Worm (Caenorhabditis elegans): ENCODE data around the gene M106.2.

The M106.2 gene

DNA sequence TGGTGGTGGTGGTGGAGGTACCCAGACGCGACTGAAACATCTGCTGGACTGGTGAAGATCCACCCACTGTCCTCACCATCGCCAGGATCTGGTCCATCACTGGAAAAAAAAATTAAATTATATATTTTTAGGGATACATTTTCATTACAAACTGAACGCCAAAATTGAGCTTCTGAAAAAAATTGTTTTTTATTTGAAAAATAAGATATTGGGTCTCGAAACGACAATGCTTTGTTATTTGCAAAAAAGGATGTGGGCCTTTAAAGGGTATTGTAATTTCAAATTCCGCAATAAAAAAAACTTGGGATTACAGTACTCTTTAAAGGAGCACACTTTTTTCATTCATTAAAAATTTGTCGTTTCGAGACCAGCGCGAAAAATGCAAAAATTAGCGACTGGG, at the start of gene M106.2:
TSS of gene M106.2 (minus strand) at position 101 of the 400 bp plus-strand sequence.
- TF ChIP-seq unc-62 (GFP tag; optimal IDR thresholded peaks at IDR 0.05) = no peak

DNA sequence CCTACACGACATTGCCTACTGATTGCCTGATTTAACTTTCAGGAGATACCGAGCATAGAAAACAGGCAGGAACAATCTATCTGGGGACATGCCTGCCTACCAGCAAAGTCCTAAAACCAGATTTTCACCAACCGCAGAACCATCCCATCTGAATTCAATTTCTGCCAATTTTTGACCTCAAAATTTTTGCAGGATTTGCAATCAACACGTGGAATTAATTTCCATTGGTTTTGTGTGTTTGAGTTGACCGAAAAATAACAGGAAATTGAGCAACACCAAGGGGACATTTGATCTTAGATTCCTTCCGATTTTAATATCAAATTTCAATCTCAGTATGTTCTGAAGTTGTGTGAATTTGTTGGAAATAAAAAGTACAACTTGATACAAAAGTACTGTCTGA, 49.2 kb upstream of the M106.2 start:
- no peak for TF ChIP-seq unc-62 (GFP tag; optimal IDR thresholded peaks at IDR 0.05)

DNA sequence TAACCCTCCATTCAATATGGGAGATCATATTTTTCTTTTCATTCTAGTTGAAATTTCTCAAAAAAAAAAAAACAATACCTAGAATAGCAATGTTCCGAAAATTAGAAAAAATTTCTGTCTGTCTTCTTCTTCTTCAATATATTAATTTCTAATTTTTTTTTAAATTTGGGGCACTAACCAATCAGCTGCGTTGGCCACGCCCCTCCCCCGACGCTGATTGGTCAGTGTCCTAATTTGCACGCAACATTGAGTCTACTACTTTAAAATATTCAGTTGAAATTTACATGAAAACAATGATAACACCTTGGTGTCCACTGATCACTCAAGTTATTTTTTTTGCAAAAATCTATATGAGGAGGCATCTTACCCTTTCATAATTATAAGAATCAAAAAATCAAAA, 46.2 kb upstream of the M106.2 start:
- no peak for TF ChIP-seq unc-62 (GFP tag; optimal IDR thresholded peaks at IDR 0.05)

DNA sequence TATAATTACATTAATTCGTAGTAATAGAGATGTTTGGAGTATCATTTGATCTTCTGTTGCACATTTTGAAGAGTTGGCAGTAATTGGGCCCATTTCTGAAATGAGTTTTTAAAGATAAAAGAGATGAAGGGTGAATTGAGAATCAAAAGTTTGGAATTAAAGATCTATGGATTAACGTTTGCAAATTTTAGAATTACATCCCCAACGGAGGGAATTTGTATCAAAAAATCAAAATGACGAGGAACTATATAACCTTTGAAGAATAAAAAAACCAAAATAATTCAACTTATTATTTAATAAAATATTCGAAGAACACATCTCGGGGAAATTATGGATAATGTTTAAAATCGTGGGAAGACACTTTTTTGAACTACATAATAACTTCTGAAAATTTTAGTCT, 45.2 kb upstream of the M106.2 start, which contains the start of gene sra-10:
TSS of gene sra-10 (minus strand) at position 101 of the 400 bp plus-strand sequence.
- TF ChIP-seq unc-62 (GFP tag; optimal IDR thresholded peaks at IDR 0.05) = no peak

DNA sequence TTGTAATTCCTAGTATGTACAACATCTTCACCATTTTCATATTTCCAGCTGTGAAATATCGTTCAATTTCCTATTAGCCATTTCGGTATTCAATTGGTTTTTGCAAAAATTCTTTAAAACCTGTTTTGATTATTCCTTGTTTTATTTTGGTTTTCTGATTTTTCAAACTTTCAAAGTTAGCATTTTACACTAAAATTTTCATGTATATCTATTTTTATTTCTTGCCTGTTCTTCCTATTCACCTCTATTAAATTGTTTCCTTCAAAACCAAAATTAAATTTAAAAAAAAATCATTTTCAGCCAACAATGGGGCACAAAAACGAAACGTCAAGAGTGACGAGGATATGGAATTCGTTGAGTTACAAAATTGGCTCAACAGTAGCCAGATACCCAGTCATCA, 39.2 kb upstream of the M106.2 start, which contains the start of gene ptr-8:
TSS of gene ptr-8 (plus strand) at position 301 of the 400 bp plus-strand sequence.
- TF ChIP-seq unc-62 (GFP tag; optimal IDR thresholded peaks at IDR 0.05) = no peak

DNA sequence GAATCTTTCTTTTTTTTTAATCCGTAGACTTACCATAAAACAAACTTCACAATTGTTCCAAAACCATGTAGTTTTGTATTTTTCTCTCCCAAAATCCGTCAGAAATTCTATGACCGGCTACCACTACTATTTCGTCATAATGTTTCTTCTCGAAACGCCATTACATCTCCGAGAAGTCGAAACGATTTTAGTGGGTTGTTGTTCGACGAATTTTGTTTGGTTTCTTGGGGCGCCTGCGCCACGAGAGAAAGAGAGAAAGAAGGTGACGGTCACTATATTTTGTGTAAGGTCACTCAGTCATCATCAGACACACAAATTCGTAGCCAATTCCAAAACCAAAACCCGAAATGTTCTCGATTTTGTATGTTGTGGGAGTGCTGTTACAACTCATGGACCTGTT, 37.3 kb upstream of the M106.2 start:
- TF ChIP-seq unc-62 (GFP tag; optimal IDR thresholded peaks at IDR 0.05) = no peak

DNA sequence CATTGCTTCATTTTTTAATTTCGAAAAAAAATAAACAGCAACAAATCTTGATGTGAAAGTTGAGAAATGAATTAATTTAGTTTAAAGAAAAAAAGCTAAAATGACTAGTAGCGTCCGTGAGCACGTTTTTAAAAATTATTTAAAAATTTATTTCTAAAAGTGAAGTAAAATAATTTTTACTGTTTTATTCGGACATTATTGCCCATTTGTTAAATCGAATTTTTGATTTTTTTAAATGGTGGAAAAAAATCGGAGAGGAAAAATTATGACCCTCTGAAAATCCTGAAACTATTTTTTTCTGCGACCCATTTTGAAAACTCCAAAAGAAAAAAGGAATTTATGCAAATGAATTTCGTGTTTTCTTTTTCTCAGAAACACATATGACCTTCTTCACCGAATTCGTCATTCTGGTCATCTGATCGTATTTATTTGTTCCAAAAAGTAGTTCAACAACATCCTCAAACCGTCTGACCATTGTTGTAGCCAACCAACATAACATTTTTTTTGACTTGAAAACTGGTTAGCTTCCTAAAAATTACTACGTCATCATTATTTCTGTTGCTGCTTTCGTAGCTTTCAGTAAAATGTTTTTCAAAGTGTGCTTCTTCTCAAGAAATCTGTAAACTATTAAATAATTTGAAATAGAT, 36.2 kb upstream of the M106.2 start, which contains the start of gene F44F4.3:
TSS of gene F44F4.3 (minus strand) at position 51 of the 647 bp plus-strand sequence.
- no peak for TF ChIP-seq unc-62 (GFP tag; optimal IDR thresholded peaks at IDR 0.05)

DNA sequence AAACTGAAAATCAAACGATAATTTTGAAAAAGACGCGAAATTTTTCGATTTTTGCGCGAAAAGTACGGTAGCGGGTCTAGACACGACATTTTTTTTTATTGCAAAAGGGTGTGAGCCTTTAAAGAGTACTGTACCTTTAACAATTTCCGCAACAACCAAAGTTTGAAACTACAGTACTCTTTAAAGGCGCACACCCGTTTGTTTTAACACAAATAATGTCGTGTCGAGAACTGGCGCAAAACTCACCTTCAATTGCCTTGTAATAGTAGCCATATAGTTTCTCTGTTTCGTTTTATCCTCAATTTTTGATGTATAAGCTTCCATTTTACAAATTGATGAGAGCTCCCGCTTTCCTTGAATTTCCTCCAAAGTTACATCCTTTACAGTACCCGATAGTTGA, 35.4 kb upstream of the M106.2 start:
- TF ChIP-seq unc-62 (GFP tag; optimal IDR thresholded peaks at IDR 0.05) = no peak

DNA sequence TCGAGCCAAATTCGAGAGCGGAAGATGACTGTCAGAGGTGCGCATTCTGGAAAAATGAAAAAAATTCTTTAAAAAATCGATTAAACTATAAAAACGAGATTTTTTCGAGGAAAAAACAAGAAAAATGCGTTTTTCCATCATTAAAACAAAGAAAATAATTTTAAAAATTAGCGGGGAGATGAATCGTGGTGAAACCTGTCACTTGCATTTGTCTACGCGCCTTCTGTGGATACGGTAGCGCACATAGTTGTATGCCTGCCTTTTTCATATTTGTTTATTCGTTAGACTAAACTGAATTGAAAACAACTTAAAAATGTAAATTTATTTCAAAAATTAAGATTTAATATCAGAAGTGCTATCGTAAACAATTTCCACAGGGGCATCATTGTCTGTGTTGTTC, 34.6 kb upstream of the M106.2 start, which contains the start of gene egg-3:
TSS of gene egg-3 (minus strand) at position 46 of the 400 bp plus-strand sequence.
- TF ChIP-seq unc-62 (GFP tag; optimal IDR thresholded peaks at IDR 0.05) = no peak

DNA sequence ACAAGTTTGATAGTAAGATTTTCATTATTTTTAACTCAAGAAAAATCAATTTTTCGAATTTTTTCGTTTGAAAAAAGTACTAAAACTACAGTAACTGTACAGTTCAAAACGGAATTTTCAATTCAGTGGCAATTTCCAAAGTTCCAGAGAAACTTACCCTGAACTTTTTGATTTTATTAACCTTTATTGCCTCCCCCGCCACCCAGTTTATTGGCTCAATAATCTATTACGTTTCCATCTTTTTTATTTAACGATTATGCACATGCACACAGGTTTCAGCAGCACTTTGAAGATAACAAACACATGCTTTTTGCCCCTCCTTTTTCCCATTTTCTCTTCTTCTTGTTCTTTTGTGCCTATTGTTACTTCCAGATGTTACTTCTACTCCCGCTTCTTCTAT, 30.8 kb upstream of the M106.2 start, which contains the start of gene lurp-1:
TSS of gene lurp-1 (plus strand) at position 301 of the 400 bp plus-strand sequence.
- no peak for TF ChIP-seq unc-62 (GFP tag; optimal IDR thresholded peaks at IDR 0.05)

DNA sequence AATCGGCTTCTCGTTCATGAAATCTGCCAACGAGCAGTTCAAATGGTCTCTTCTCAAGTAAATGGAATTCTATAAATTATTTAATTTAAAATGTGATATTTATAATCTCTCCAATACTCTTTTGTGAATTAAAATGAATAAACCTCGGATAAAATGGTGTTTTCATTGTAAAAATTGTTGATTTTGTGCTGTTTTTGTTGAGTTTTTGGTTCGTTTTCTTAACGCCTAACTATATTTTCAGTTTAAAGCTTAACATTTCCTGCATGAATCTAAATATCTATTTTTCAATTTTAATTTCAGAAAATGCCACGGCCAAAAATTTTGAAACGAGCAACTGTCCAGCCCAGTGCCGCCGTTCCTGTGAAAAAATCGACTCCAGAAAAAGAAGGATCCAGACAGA, 23.8 kb upstream of the M106.2 start, which contains the start of gene orc-2:
TSS of gene orc-2 (plus strand) at position 301 of the 400 bp plus-strand sequence.
- no peak for TF ChIP-seq unc-62 (GFP tag; optimal IDR thresholded peaks at IDR 0.05)

DNA sequence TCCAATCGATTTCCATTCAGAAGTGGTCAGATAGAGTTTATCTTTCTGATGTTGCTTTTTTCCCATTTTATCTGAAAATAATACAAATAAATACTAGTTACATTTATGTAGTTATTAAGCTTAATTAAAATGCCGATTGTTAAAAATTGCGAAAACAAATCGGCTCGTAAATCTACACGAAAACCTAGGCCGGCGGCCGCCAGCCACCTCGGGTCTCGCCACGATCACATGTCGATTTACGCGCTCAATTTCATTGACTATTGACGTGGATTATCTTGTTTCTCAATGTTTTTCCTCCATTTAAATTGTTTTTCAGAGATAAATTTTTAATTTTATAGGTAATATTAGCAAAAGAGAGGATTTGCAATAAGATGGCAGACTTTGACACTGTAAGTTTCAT, 22.7 kb upstream of the M106.2 start, which contains the start of the genes cyn-4 and copz-1:
TSS of gene cyn-4 (minus strand) at position 71 of the 400 bp plus-strand sequence.
TSS of gene copz-1 (plus strand) at position 339 of the 400 bp plus-strand sequence.
- TF ChIP-seq unc-62 (GFP tag; optimal IDR thresholded peaks at IDR 0.05) = no peak

DNA sequence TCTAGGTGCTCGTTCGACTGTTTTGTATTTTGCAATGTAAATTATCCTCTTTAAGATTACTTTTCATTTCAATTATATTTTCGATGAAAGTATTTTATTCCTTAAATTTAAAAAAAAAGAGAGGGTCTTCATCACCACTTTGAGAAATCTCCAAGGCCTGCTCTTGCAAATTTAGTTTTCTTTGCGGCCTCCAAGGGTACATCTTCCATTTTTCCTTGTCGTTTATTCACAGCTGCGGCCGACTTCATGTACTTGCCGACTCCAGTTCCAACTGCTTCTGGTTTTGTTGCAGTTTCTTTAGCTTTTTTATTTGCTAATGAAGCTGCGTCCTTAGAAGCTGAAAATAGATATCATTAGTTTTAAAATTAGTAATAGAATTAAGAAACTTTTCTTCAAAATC, 20.9 kb upstream of the M106.2 start:
- no peak for TF ChIP-seq unc-62 (GFP tag; optimal IDR thresholded peaks at IDR 0.05)

DNA sequence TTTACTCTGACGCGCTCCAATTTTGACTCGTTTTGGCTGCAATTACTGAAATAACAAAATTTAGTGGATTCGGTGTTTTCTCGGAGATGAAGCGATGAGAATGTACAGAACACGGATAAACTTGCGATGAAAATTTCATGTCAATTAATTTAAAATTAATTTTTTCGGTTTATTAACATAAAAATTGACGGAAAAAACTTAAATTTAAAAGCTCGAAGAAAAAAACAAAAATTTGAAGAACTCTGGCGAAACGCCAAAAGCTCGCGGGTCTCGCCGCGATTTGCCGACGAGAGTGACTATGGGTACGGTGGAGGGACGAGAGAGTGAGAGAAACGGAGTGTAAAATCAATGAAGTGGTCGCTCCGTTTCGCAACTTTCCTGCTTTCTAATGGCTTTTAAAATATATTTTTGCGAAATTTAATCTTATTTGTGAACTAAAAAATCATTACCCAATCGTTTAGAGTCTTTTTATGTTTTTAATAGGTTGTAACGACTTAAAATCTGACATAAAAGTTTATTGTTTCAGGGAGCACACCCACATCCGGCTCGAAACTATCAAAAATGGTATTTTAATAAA, 19.0 kb upstream of the M106.2 start, which contains the start of the genes gmps-1 and cap-2:
TSS of gene gmps-1 (minus strand) at position 51 of the 577 bp plus-strand sequence.
TSS of gene cap-2 (plus strand) at position 527 of the 577 bp plus-strand sequence.
- TF ChIP-seq unc-62 (GFP tag; optimal IDR thresholded peaks at IDR 0.05) = no peak

DNA sequence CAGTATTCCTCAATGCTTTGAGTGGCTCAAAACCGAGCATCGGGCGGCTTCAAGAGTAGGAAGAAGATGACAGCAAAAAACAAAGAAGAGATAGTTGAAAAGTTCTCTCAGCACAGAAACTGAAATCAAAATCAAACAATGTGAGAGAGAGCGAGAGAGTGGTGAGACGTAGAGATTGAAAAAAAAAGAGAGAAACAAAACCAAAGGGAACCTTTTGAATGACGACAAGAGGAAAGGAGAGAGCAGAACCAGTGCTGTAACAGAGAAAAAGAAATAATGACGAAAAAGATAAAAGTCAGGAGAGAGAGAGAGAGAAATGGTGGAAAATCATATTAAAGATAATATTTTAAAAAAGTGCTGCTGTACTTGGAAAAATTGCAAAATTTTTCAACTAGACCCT, 17.4 kb upstream of the M106.2 start:
- TF ChIP-seq unc-62 (GFP tag; optimal IDR thresholded peaks at IDR 0.05) = no peak

DNA sequence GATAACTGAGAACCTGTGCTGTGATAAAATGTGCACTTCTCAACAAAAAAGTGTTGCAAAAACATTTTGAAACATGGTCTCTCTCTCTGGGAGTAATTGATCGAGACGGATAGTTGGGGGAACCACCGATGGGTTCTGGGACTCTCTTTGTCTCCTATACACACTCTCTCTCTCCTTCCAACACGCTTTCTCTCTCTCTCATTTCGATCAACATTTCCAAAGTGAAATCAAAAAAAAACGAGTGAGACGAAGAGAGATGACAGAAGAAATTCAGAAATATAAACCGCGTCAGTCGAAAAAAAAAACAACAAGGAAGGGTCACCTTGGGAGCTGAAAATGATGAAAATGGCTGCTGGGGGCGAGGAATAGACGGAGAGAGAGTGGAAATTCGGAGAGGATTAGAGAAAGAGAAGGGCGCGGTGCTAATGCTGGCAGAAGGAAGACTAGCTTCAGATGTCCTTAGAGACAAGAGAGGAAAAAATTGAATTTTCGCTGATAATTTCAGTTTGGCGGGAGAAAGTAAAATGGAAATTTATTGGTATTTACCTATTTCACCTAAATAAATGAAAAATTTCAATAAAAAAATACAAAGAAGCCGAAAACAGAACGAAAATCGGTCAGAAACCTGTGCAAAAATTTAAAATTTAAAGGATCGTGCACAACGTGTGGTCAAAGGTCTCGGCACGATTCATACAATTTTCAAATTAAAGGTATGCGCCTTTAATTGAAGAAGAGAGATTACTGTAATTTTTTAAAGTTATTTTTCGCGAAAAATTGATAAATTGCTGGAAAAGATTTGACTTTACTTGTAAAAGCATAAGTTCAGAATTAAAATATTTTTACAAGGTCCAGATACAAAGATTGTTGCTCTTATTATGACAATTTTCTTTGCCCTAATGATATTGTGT, 13.2 kb upstream of the M106.2 start:
- TF ChIP-seq unc-62 (GFP tag; optimal IDR thresholded peaks at IDR 0.05) = no peak

Measured in whole organism, dauer.